Fruit fly (Drosophila melanogaster) whole organism, embryonic: Measurements from ENCODE around the gene CG43060.
A peak's percentile ranks its signal among the peaks of the same experiment; 100 is the strongest.

Experiments
- Abd-B ChIP-seq: fragments of 200-800 bp; sonication (Bioruptor generic); optimal IDR thresholded peaks from 2 replicates; lab custom pipeline; 2018; ENCODE audit warnings: missing biosample characterization, mild to moderate bottlenecking, missing genetic modification characterization, moderate library complexity
- Awh ChIP-seq: fragments of 200-800 bp; sonication (Bioruptor generic); IDR thresholded peaks from 2 replicates; pipeline ENCODE4, ENCODE4 v1.3.6; 2022; ENCODE audit warnings: missing biosample characterization, missing genetic modification characterization
- CG11696 ChIP-seq: fragments of 200-800 bp; sonication (Bioruptor generic); IDR thresholded peaks from 2 replicates; pipeline ENCODE4 v1.3.6; 2022; ENCODE audit warnings: missing biosample characterization, missing genetic modification characterization
- CG13296 ChIP-seq: fragments of 200-800 bp; sonication (Bioruptor generic); optimal IDR thresholded peaks from 3 replicates; lab custom pipeline; 2018; ENCODE audit warnings: missing biosample characterization, mild to moderate bottlenecking, missing genetic modification characterization
- CG14050 ChIP-seq: fragments of 200-800 bp; sonication (Bioruptor generic); IDR thresholded peaks from 3 replicates; pipeline ENCODE4 v1.3.6; 2022; ENCODE audit warnings: missing biosample characterization, missing genetic modification characterization
- CG1647 ChIP-seq: fragments of 200-800 bp; sonication (Bioruptor generic); optimal IDR thresholded peaks from 3 replicates; lab custom pipeline; 2016; ENCODE audit warnings: missing biosample characterization, missing genetic modification characterization
- CG17361 ChIP-seq: fragments of 200-800 bp; sonication (Bioruptor generic); IDR thresholded peaks from 3 replicates; pipeline ENCODE4 v1.3.6; 2022; ENCODE audit warnings: missing biosample characterization, missing genetic modification characterization
- CG17912 ChIP-seq: fragments of 200-800 bp; sonication (Bioruptor generic); optimal IDR thresholded peaks from 2 replicates; lab custom pipeline; 2018; ENCODE audit warnings: missing biosample characterization, mild to moderate bottlenecking, missing genetic modification characterization
- CG1792 ChIP-seq: fragments of 200-800 bp; sonication (Bioruptor generic); optimal IDR thresholded peaks from 2 replicates; lab custom pipeline; 2016; ENCODE audit warnings: missing biosample characterization, missing genetic modification characterization
- CG1832 ChIP-seq: fragments of 200-800 bp; sonication (Bioruptor generic); optimal IDR thresholded peaks from 2 replicates; lab custom pipeline; 2017; ENCODE audit warnings: missing biosample characterization, mild to moderate bottlenecking, missing genetic modification characterization, inconsistent platforms
- CG18476 ChIP-seq: fragments of 200-800 bp; sonication (Bioruptor generic); optimal IDR thresholded peaks from 2 replicates; lab custom pipeline; 2016; ENCODE audit warnings: missing biosample characterization, mild to moderate bottlenecking, missing genetic modification characterization
- CG2889 ChIP-seq: fragments of 200-800 bp; sonication (Bioruptor generic); IDR thresholded peaks from 3 replicates; pipeline ENCODE4 v1.3.6; 2022; ENCODE audit warnings: missing biosample characterization, missing genetic modification characterization
- CG31388 ChIP-seq: fragments of 200-800 bp; sonication (Bioruptor generic); optimal IDR thresholded peaks from 2 replicates; lab custom pipeline; 2016; ENCODE audit warnings: missing biosample characterization, missing genetic modification characterization
- CG34422 ChIP-seq: fragments of 200-800 bp; sonication (Bioruptor generic); IDR thresholded peaks from 3 replicates; pipeline ENCODE4 v1.3.6; 2022; ENCODE audit warnings: missing biosample characterization, missing genetic modification characterization
- CG3847 ChIP-seq: fragments of 200-800 bp; sonication (Bioruptor generic); IDR thresholded peaks from 2 replicates; pipeline ENCODE4 v1.3.6; 2022; ENCODE audit warnings: missing biosample characterization, missing genetic modification characterization
- CG4328 ChIP-seq: fragments of 200-800 bp; sonication (Bioruptor generic); optimal IDR thresholded peaks from 3 replicates; lab custom pipeline; 2017; ENCODE audit warnings: missing biosample characterization, missing genetic modification reagents, missing genetic modification characterization
- CG4404 ChIP-seq: fragments of 200-800 bp; sonication (Bioruptor generic); IDR thresholded peaks from 2 replicates; pipeline ENCODE4 v1.3.6; 2022; ENCODE audit warnings: missing biosample characterization, missing genetic modification characterization
- CG5245 ChIP-seq: fragments of 200-800 bp; sonication (Bioruptor generic); optimal IDR thresholded peaks from 3 replicates; lab custom pipeline; 2016; ENCODE audit warnings: missing biosample characterization, missing genetic modification characterization
- CG6689 ChIP-seq: fragments of 200-800 bp; sonication (Bioruptor generic); IDR thresholded peaks from 2 replicates; pipeline ENCODE4 v1.3.6; 2022; ENCODE audit warnings: missing biosample characterization, missing genetic modification characterization
- CG6765 ChIP-seq: fragments of 200-800 bp; sonication (Bioruptor generic); optimal IDR thresholded peaks from 3 replicates; lab custom pipeline; 2017; ENCODE audit warnings: missing biosample characterization, mild to moderate bottlenecking, missing genetic modification characterization
- CG6854 ChIP-seq: fragments of 200-800 bp; sonication (Bioruptor generic); optimal IDR thresholded peaks from 3 replicates; lab custom pipeline; 2017; ENCODE audit warnings: missing biosample characterization, mild to moderate bottlenecking, missing genetic modification characterization
- CG7745 ChIP-seq: fragments of 200-800 bp; sonication (Bioruptor generic); optimal IDR thresholded peaks from 2 replicates; lab custom pipeline; 2018; ENCODE audit warnings: missing biosample characterization, mild to moderate bottlenecking, missing genetic modification characterization, moderate library complexity
- CG7839 ChIP-seq: fragments of 200-800 bp; sonication (Bioruptor generic); optimal IDR thresholded peaks from 3 replicates; lab custom pipeline; 2018; ENCODE audit warnings: missing biosample characterization, mild to moderate bottlenecking, missing genetic modification characterization, moderate library complexity
- D ChIP-seq, 2 experiments: fragments of 200-800 bp in 1 of 2; fragments of >200 bp in 1 of 2; sonication (Bioruptor generic) in 1 of 2; optimal IDR thresholded peaks; 2 replicates in 1 of 2; 3 replicates in 1 of 2; lab custom pipeline; 2017; ENCODE audit warnings: mild to moderate bottlenecking in 1 of 2, missing biosample characterization in 1 of 2, missing genetic modification characterization in 1 of 2, missing genetic modification reagents in 1 of 2
- Drgx ChIP-seq: fragments of 200-800 bp; sonication (Bioruptor generic); IDR thresholded peaks from 2 replicates; pipeline ENCODE4 v1.3.6; 2022; ENCODE audit warnings: missing biosample characterization, missing genetic modification characterization
- HHEX ChIP-seq: fragments of 200-800 bp; sonication (Bioruptor generic); optimal IDR thresholded peaks from 3 replicates; lab custom pipeline; 2017; ENCODE audit warnings: missing biosample characterization, mild to moderate bottlenecking, missing genetic modification characterization, missing genetic modification reagents
- Hr51 ChIP-seq, 2 experiments: fragments of 200-800 bp; sonication (Bioruptor generic); optimal IDR thresholded peaks; 2 replicates in 1 of 2; 3 replicates in 1 of 2; lab custom pipeline; 2016 to 2018; ENCODE audit warnings: missing biosample characterization in 2 of 2, missing genetic modification characterization in 2 of 2, mild to moderate bottlenecking in 1 of 2, moderate library complexity in 1 of 2
- Jarid2 ChIP-seq: fragments of 200-800 bp; sonication (Bioruptor generic); optimal IDR thresholded peaks from 3 replicates; lab custom pipeline; 2017; ENCODE audit warnings: mild to moderate bottlenecking, missing biosample characterization, missing genetic modification reagents, missing genetic modification characterization
- Opbp ChIP-seq: fragments of 200-800 bp; sonication (Bioruptor generic); IDR thresholded peaks from 3 replicates; pipeline ENCODE4 v1.3.6; 2022; ENCODE audit warnings: missing biosample characterization, missing genetic modification characterization; ENCODE audit not compliant: partially characterized antibody
- Poxn ChIP-seq: fragments of 200-800 bp; sonication (Bioruptor generic); IDR thresholded peaks from 2 replicates; pipeline ENCODE4 v1.3.6; 2022; ENCODE audit warnings: missing biosample characterization, missing genetic modification characterization
- Stat92E ChIP-seq, 3 experiments: fragments of >200 bp in 2 of 3; fragments of 200-800 bp in 1 of 3; sonication (Bioruptor generic) in 1 of 3; optimal IDR thresholded peaks; 2 replicates each; lab custom pipeline; 2017 to 2019; ENCODE audit warnings: missing biosample characterization in 3 of 3, missing genetic modification characterization in 3 of 3, mild to moderate bottlenecking in 1 of 3, moderate library complexity in 1 of 3
- bab2 ChIP-seq: fragments of 200-800 bp; sonication (Bioruptor generic); optimal IDR thresholded peaks from 2 replicates; lab custom pipeline; 2016; ENCODE audit warnings: missing biosample characterization, missing genetic modification characterization
- btn ChIP-seq: fragments of 200-800 bp; sonication (Bioruptor generic); optimal IDR thresholded peaks from 2 replicates; lab custom pipeline; 2016; ENCODE audit warnings: missing biosample characterization, missing genetic modification characterization
- cwo ChIP-seq: fragments of 200-800 bp; sonication (Bioruptor generic); optimal IDR thresholded peaks from 3 replicates; lab custom pipeline; 2017; ENCODE audit warnings: missing biosample characterization, missing genetic modification characterization, mild to moderate bottlenecking, moderate library complexity, missing genetic modification reagents
- danr ChIP-seq: fragments of 200-800 bp; sonication (Bioruptor generic); IDR thresholded peaks from 2 replicates; pipeline ENCODE4 v1.3.6; 2022; ENCODE audit warnings: missing biosample characterization, missing genetic modification characterization
- dm ChIP-seq: fragments of 200-800 bp; sonication (Bioruptor generic); optimal IDR thresholded peaks from 3 replicates; lab custom pipeline; 2016; ENCODE audit warnings: missing biosample characterization, missing genetic modification characterization
- dmrt99B ChIP-seq: fragments of 200-800 bp; sonication (Bioruptor generic); optimal IDR thresholded peaks from 2 replicates; lab custom pipeline; 2018; ENCODE audit warnings: missing biosample characterization, mild to moderate bottlenecking, missing genetic modification characterization, moderate library complexity
- emc ChIP-seq: fragments of 200-800 bp; sonication (Bioruptor generic); optimal IDR thresholded peaks from 2 replicates; lab custom pipeline; 2016; ENCODE audit warnings: missing biosample characterization, missing genetic modification characterization
- ewg ChIP-seq: fragments of 200-800 bp; sonication (Bioruptor generic); optimal IDR thresholded peaks from 3 replicates; lab custom pipeline; 2017; ENCODE audit warnings: mild to moderate bottlenecking, missing biosample characterization, missing genetic modification reagents, missing genetic modification characterization
- ftz-f1 ChIP-seq: fragments of 200-800 bp; sonication (Bioruptor generic); optimal IDR thresholded peaks from 2 replicates; lab custom pipeline; 2016; ENCODE audit warnings: missing biosample characterization, missing genetic modification characterization
- jumu ChIP-seq: fragments of 200-800 bp; sonication (Bioruptor generic); optimal IDR thresholded peaks from 3 replicates; lab custom pipeline; 2016; ENCODE audit warnings: missing biosample characterization, missing genetic modification characterization
- pnt ChIP-seq: fragments of 200-800 bp; sonication (Bioruptor generic); optimal IDR thresholded peaks from 3 replicates; lab custom pipeline; 2016; ENCODE audit warnings: missing biosample characterization, missing genetic modification characterization
- psq ChIP-seq: fragments of 200-800 bp; sonication (Bioruptor generic); optimal IDR thresholded peaks from 2 replicates; lab custom pipeline; 2017; ENCODE audit warnings: missing biosample characterization, missing genetic modification characterization
- shn ChIP-seq: fragments of 200-800 bp; sonication (Bioruptor generic); optimal IDR thresholded peaks from 3 replicates; lab custom pipeline; 2016; ENCODE audit warnings: missing biosample characterization, missing genetic modification characterization
- sisA ChIP-seq: fragments of 200-800 bp; sonication (Bioruptor generic); IDR thresholded peaks from 2 replicates; pipeline ENCODE4 v1.3.6; 2022; ENCODE audit warnings: missing biosample characterization, missing genetic modification characterization
- so ChIP-seq: fragments of 200-800 bp; sonication (Bioruptor generic); IDR thresholded peaks from 3 replicates; pipeline ENCODE4 v1.3.6; 2022; ENCODE audit warnings: missing biosample characterization, missing genetic modification characterization
- tgo ChIP-seq: fragments of 200-800 bp; sonication (Bioruptor generic); IDR thresholded peaks from 3 replicates; pipeline ENCODE4 v1.3.6; 2022; ENCODE audit warnings: missing biosample characterization, missing genetic modification characterization
- twi ChIP-seq: fragments of 200-800 bp; optimal IDR thresholded peaks from 2 replicates; lab custom pipeline; 2019; ENCODE audit warnings: missing biosample characterization, mild to moderate bottlenecking, missing genetic modification characterization, moderate library complexity
- unc-4 ChIP-seq: fragments of 200-800 bp; sonication (Bioruptor generic); IDR thresholded peaks from 2 replicates; pipeline ENCODE4 v1.3.6; 2022; ENCODE audit warnings: missing biosample characterization, missing genetic modification characterization; ENCODE audit not compliant: partially characterized antibody
- yki ChIP-seq: fragments of >200 bp; optimal IDR thresholded peaks from 3 replicates; lab custom pipeline; 2018

Gene CG43060

dm6 chr3R:8001074-8001669 lies 39.9 kb upstream of the CG43060 start, which contains the start of the genes Kmn2 and CG2698:
Kmn2 (minus strand) TSS chr3R:8001309.
CG2698 (plus strand) TSS chr3R:8001562.
- peak; percentile 99 for TF ChIP-seq tgo (GFP tag; lab: Robert Waterston, UW)
- peak; percentile 98 for TF ChIP-seq Abd-B (GFP tag; lab: Kevin White, UChicago)
- TF ChIP-seq CG6854 (GFP tag; lab: Kevin White, UChicago), result peak; percentile 76
- TF ChIP-seq CG34422 (GFP tag; lab: Robert Waterston, UW), result peak; percentile 98
- TF ChIP-seq CG2889, result peak; percentile 97
- TF ChIP-seq Stat92E (GFP tag; optimal IDR thresholded peaks at IDR 0.05; lab: Kevin White, UChicago), result peak in 1 of 3 experiments; percentile 60
- TF ChIP-seq D (optimal IDR thresholded peaks at IDR 0.05; lab: Kevin White, UChicago), result no peak
- TF ChIP-seq D (GFP tag; optimal IDR thresholded peaks at IDR 0.05; lab: Kevin White, UChicago), result peak; percentile 91
- TF ChIP-seq sisA, result peak; percentile 98
- peak; percentile 93 for TF ChIP-seq CG13296
- peak; percentile 98 for TF ChIP-seq CG6689
- peak; percentile 86 for TF ChIP-seq CG11696 (GFP tag; lab: Robert Waterston, UW)
- peak; percentile 80 to 94 for TF ChIP-seq Hr51 (GFP tag; optimal IDR thresholded peaks at IDR 0.05; lab: Kevin White, UChicago)
- TF ChIP-seq twi, result peak; percentile 89
- TF ChIP-seq CG14050 (GFP tag; lab: Robert Waterston, UW), result peak; percentile 97
- TF ChIP-seq Jarid2, result no peak
- TF ChIP-seq CG4328 (GFP tag; lab: Kevin White, UChicago), result peak; percentile 93
- peak; percentile 79 for TF ChIP-seq jumu (GFP tag; lab: Kevin White, UChicago)
- peak; percentile 60 for TF ChIP-seq unc-4 (GFP tag; lab: Robert Waterston, UW)
- peak; percentile 86 for TF ChIP-seq CG17912 (GFP tag; lab: Kevin White, UChicago)
- TF ChIP-seq CG6765 (GFP tag; lab: Kevin White, UChicago), result peak; percentile 88
- TF ChIP-seq CG7839, result peak; percentile 97
- TF ChIP-seq CG31388 (GFP tag; lab: Kevin White, UChicago), result peak; percentile 90
- TF ChIP-seq ftz-f1 (GFP tag; lab: Kevin White, UChicago), result peak; percentile 84
- TF ChIP-seq cwo (GFP tag; lab: Kevin White, UChicago), result peak; percentile 88
- TF ChIP-seq Opbp (GFP tag; lab: Robert Waterston, UW), result 0 out of 3 replicates have a peak, but pooled peaks have one; percentile 31
- peak; percentile 96 for TF ChIP-seq Drgx (GFP tag; lab: Robert Waterston, UW)
- peak; percentile 97 for TF ChIP-seq CG4404
- TF ChIP-seq Poxn (GFP tag; lab: Robert Waterston, UW), result peak; percentile 92
- TF ChIP-seq CG5245 (GFP tag; lab: Kevin White, UChicago), result peak; percentile 92
- peak; percentile 97 for TF ChIP-seq Awh (GFP tag; lab: Robert Waterston, UW)
- peak; percentile 69 for TF ChIP-seq emc (GFP tag; lab: Kevin White, UChicago)
- no peak for TF ChIP-seq CG1832 (GFP tag; lab: Kevin White, UChicago)
- peak; percentile 97 for TF ChIP-seq CG17361
- TF ChIP-seq pnt (GFP tag; lab: Kevin White, UChicago), result peak; percentile 81
- no peak for TF ChIP-seq btn
- peak; percentile 99 for TF ChIP-seq CG3847 (GFP tag; lab: Robert Waterston, UW)
- TF ChIP-seq so (GFP tag; lab: Robert Waterston, UW), result peak; percentile 95
- TF ChIP-seq CG18476, result peak; percentile 95
- peak; percentile 84 for TF ChIP-seq bab2
- TF ChIP-seq dmrt99B (tag; lab: Kevin White, UChicago), result peak; percentile 95
- TF ChIP-seq CG7745 (tag; lab: Kevin White, UChicago), result peak; percentile 22
- peak; percentile 71 for TF ChIP-seq CG1792 (GFP tag; lab: Kevin White, UChicago)
- peak; percentile 87 for TF ChIP-seq psq (GFP tag; lab: Kevin White, UChicago)
- TF ChIP-seq ewg (GFP tag; lab: Kevin White, UChicago), result peak; percentile 92
- peak; percentile 74 for TF ChIP-seq shn
- TF ChIP-seq HHEX (GFP tag; lab: Kevin White, UChicago), result peak; percentile 94
- TF ChIP-seq danr, result peak; percentile 95
- peak; percentile 71 for TF ChIP-seq dm
- TF ChIP-seq yki (lab: Kevin White, UChicago), result no peak
- peak; percentile 79 for TF ChIP-seq CG1647
